Worm (Caenorhabditis elegans) whole organism, late embryonic: ENCODE data around the gene T25B6.5.

ENCODE experiments used
- C08G9.2 ChIP-seq: sonication (generic microtip); optimal IDR thresholded peaks from 2 replicates; lab custom pipeline; 2016; ENCODE audit warnings: mild to moderate bottlenecking, missing genetic modification characterization, moderate library complexity, missing compliant biosample characterization
- C38D4.7 ChIP-seq: fragments of 200-800 bp; sonication (Bioruptor generic); optimal IDR thresholded peaks from 2 replicates; lab custom pipeline; 2018; ENCODE audit warnings: mild to moderate bottlenecking, missing genetic modification characterization, moderate library complexity, missing compliant biosample characterization
- F13H6.1 ChIP-seq: sonication (generic microtip); optimal IDR thresholded peaks from 2 replicates; lab custom pipeline; 2016; ENCODE audit warnings: missing genetic modification characterization, missing compliant biosample characterization
- K02D7.2 ChIP-seq: sonication (generic microtip); optimal IDR thresholded peaks from 2 replicates; lab custom pipeline; 2017; ENCODE audit warnings: mild to moderate bottlenecking, missing genetic modification characterization, missing compliant biosample characterization
- K09A11.1 ChIP-seq: sonication (generic microtip); optimal IDR thresholded peaks from 2 replicates; lab custom pipeline; 2017; ENCODE audit warnings: antibody characterized with exemption, mild to moderate bottlenecking, missing genetic modification characterization, missing compliant biosample characterization; ENCODE audit not compliant: insufficient read depth
- Y22D7AL.16 ChIP-seq: sonication (generic microtip); optimal IDR thresholded peaks from 2 replicates; lab custom pipeline; 2016; ENCODE audit warnings: missing genetic modification characterization, missing compliant biosample characterization
- ahr-1 ChIP-seq: sonication (generic microtip); optimal IDR thresholded peaks from 2 replicates; lab custom pipeline; 2016; ENCODE audit warnings: missing genetic modification characterization, missing compliant biosample characterization
- ama-1 ChIP-seq: fragments of 150-350 bp; optimal IDR thresholded peaks from 2 replicates; lab custom pipeline; 2014
- ceh-18 ChIP-seq: sonication (generic microtip); optimal IDR thresholded peaks from 2 replicates; lab custom pipeline; 2016; ENCODE audit warnings: missing genetic modification characterization, missing compliant biosample characterization
- ceh-30 ChIP-seq: fragments of 150-350 bp; optimal IDR thresholded peaks from 2 replicates; lab custom pipeline; 2014; ENCODE audit warnings: missing biosample characterization, missing genetic modification characterization
- ceh-48 ChIP-seq: sonication (generic microtip); optimal IDR thresholded peaks from 2 replicates; lab custom pipeline; 2016; ENCODE audit warnings: missing genetic modification characterization, inconsistent platforms, missing compliant biosample characterization
- ceh-6 ChIP-seq: fragments of 200-800 bp; sonication (Bioruptor generic); optimal IDR thresholded peaks from 2 replicates; lab custom pipeline; 2018; ENCODE audit warnings: mild to moderate bottlenecking, missing genetic modification characterization, missing compliant biosample characterization
- ceh-9 ChIP-seq: sonication (generic microtip); optimal IDR thresholded peaks from 2 replicates; lab custom pipeline; 2016; ENCODE audit warnings: mild to moderate bottlenecking, missing genetic modification characterization, inconsistent platforms, missing compliant biosample characterization
- che-1 ChIP-seq: sonication (generic microtip); optimal IDR thresholded peaks from 2 replicates; lab custom pipeline; 2016; ENCODE audit warnings: mild to moderate bottlenecking, missing genetic modification characterization, missing compliant biosample characterization
- dmd-4 ChIP-seq: sonication (generic microtip); optimal IDR thresholded peaks from 2 replicates; lab custom pipeline; 2016; ENCODE audit warnings: borderline replicate concordance, missing genetic modification characterization, missing compliant biosample characterization
- dve-1 ChIP-seq: sonication (generic microtip); optimal IDR thresholded peaks from 2 replicates; lab custom pipeline; 2017; ENCODE audit warnings: antibody characterized with exemption, mild to moderate bottlenecking, missing genetic modification characterization, missing compliant biosample characterization
- elt-2 ChIP-seq: sonication (generic microtip); optimal IDR thresholded peaks from 2 replicates; lab custom pipeline; 2016; ENCODE audit warnings: missing genetic modification reagents, missing genetic modification characterization, missing compliant biosample characterization
- elt-4 ChIP-seq: sonication (generic microtip); optimal IDR thresholded peaks from 2 replicates; lab custom pipeline; 2016; ENCODE audit warnings: missing genetic modification characterization, missing compliant biosample characterization
- fax-1 ChIP-seq: sonication (generic microtip); optimal IDR thresholded peaks from 2 replicates; lab custom pipeline; 2016; ENCODE audit warnings: missing genotype, missing genetic modification characterization, missing compliant biosample characterization
- fkh-10 ChIP-seq: fragments of 150-350 bp; optimal IDR thresholded peaks from 2 replicates; lab custom pipeline; 2014; ENCODE audit warnings: missing biosample characterization, missing genetic modification reagents, missing genetic modification characterization
- fkh-6 ChIP-seq: sonication (generic microtip); optimal IDR thresholded peaks from 2 replicates; lab custom pipeline; 2016; ENCODE audit warnings: missing genetic modification characterization, missing compliant biosample characterization
- hlh-15 ChIP-seq: sonication (generic microtip); optimal IDR thresholded peaks from 2 replicates; lab custom pipeline; 2016; ENCODE audit warnings: missing genetic modification characterization, missing compliant biosample characterization
- hlh-30 ChIP-seq: sonication (generic microtip); optimal IDR thresholded peaks from 2 replicates; lab custom pipeline; 2017; ENCODE audit warnings: antibody characterized with exemption, missing genetic modification characterization, missing compliant biosample characterization; ENCODE audit not compliant: insufficient read depth
- hlh-8 ChIP-seq: sonication (generic microtip); optimal IDR thresholded peaks from 2 replicates; lab custom pipeline; 2016; ENCODE audit warnings: missing genotype, missing genetic modification characterization, missing compliant biosample characterization
- lim-6 ChIP-seq: sonication (generic microtip); optimal IDR thresholded peaks from 2 replicates; lab custom pipeline; 2016; ENCODE audit warnings: missing genetic modification characterization, missing compliant biosample characterization
- lin-11 ChIP-seq: fragments of 200-800 bp; sonication (Bioruptor generic); optimal IDR thresholded peaks from 2 replicates; lab custom pipeline; 2018; ENCODE audit warnings: mild to moderate bottlenecking, missing genetic modification characterization, missing compliant biosample characterization
- madf-2 ChIP-seq: sonication (generic microtip); optimal IDR thresholded peaks from 2 replicates; lab custom pipeline; 2017; ENCODE audit warnings: missing genetic modification characterization, missing compliant biosample characterization
- nhr-11 ChIP-seq: fragments of 150-350 bp; optimal IDR thresholded peaks from 2 replicates; lab custom pipeline; 2014; ENCODE audit warnings: missing biosample characterization, missing genetic modification characterization
- nhr-232 ChIP-seq: sonication (generic microtip); optimal IDR thresholded peaks from 2 replicates; lab custom pipeline; 2016; ENCODE audit warnings: missing genetic modification characterization, missing compliant biosample characterization
- npax-4 ChIP-seq: sonication (generic microtip); optimal IDR thresholded peaks from 2 replicates; lab custom pipeline; 2016; ENCODE audit warnings: missing genetic modification characterization, missing compliant biosample characterization
- pag-3 ChIP-seq: sonication (generic microtip); optimal IDR thresholded peaks from 2 replicates; lab custom pipeline; 2016; ENCODE audit warnings: missing compliant biosample characterization, missing genetic modification characterization, borderline replicate concordance
- pat-9 ChIP-seq: fragments of 200-800 bp; sonication (Bioruptor generic); optimal IDR thresholded peaks from 2 replicates; lab custom pipeline; 2018; ENCODE audit warnings: mild to moderate bottlenecking, missing genetic modification characterization, moderate library complexity, missing compliant biosample characterization
- pax-1 ChIP-seq: fragments of 150-350 bp; optimal IDR thresholded peaks from 2 replicates; lab custom pipeline; 2014; ENCODE audit warnings: missing biosample characterization, missing genetic modification characterization
- pha-2 ChIP-seq: sonication (generic microtip); optimal IDR thresholded peaks from 2 replicates; lab custom pipeline; 2017; ENCODE audit warnings: mild to moderate bottlenecking, missing genetic modification characterization, missing compliant biosample characterization
- pha-4 ChIP-seq: fragments of 150-350 bp; optimal IDR thresholded peaks from 2 replicates; lab custom pipeline; 2018; ENCODE audit warnings: missing biosample characterization, missing genetic modification reagents, missing genetic modification characterization
- ref-2 ChIP-seq: sonication (generic microtip); optimal IDR thresholded peaks from 2 replicates; lab custom pipeline; 2016; ENCODE audit warnings: missing genetic modification characterization, missing compliant biosample characterization
- sdc-2 ChIP-seq: sonication (generic microtip); optimal IDR thresholded peaks from 2 replicates; lab custom pipeline; 2016; ENCODE audit warnings: missing genotype, missing genetic modification characterization, missing compliant biosample characterization
- sox-4 ChIP-seq: sonication (generic microtip); optimal IDR thresholded peaks from 2 replicates; lab custom pipeline; 2017; ENCODE audit warnings: mild to moderate bottlenecking, missing genetic modification characterization, inconsistent platforms, missing compliant biosample characterization
- syd-9 ChIP-seq: sonication (generic microtip); optimal IDR thresholded peaks from 2 replicates; lab custom pipeline; 2016; ENCODE audit warnings: mild to moderate bottlenecking, missing genetic modification characterization, moderate library complexity, missing compliant biosample characterization
- tbx-2 ChIP-seq: sonication (generic microtip); optimal IDR thresholded peaks from 2 replicates; lab custom pipeline; 2016; ENCODE audit warnings: missing genetic modification characterization, missing compliant biosample characterization
- unc-86 ChIP-seq: sonication (generic microtip); optimal IDR thresholded peaks from 2 replicates; lab custom pipeline; 2016; ENCODE audit warnings: missing genetic modification characterization, missing compliant biosample characterization
- ztf-16 ChIP-seq: sonication (generic microtip); optimal IDR thresholded peaks from 2 replicates; lab custom pipeline; 2017; ENCODE audit warnings: missing genetic modification characterization, missing compliant biosample characterization

T25B6.5 gene

DNA sequence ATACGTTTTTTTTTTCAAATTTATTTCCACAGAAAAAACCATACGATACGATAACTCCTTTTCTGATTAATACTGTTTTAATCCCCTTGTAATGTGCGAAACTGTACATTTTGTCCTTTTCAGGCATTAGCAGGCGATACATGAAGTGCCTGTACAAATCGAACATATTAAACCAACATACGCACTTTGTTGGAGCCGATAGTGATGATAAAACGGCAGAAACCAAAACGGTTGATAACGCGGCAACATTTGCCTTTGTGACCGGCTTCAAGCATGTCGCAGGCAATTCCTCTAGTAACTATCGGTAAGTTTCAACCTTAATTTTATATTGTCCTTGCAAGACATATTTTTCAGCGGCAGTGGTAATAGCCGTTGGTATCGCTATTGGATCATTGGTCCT, 12.8 kb upstream of the T25B6.5 start, which contains the start of gene nep-22:
Gene nep-22, plus strand, starts transcription at position 245 of the 400 bp plus-strand sequence.
- no peak for TF ChIP-seq madf-2 (tag; lab: Kevin White, UChicago)
- no peak for TF ChIP-seq fax-1 (tag; lab: Kevin White, UChicago)
- TF ChIP-seq K09A11.1 (tag; lab: Kevin White, UChicago), result no peak
- TF ChIP-seq tbx-2 (tag; lab: Kevin White, UChicago), result no peak
- TF ChIP-seq hlh-8 (tag; lab: Kevin White, UChicago), result no peak
- TF ChIP-seq elt-2 (tag; lab: Kevin White, UChicago), result peak; percentile 18
- no peak for TF ChIP-seq C38D4.7 (GFP tag; lab: Kevin White, UChicago)
- no peak for TF ChIP-seq ztf-16
- no peak for TF ChIP-seq dmd-4 (tag; lab: Kevin White, UChicago)
- TF ChIP-seq, all 69 proteins: peak for 1

DNA sequence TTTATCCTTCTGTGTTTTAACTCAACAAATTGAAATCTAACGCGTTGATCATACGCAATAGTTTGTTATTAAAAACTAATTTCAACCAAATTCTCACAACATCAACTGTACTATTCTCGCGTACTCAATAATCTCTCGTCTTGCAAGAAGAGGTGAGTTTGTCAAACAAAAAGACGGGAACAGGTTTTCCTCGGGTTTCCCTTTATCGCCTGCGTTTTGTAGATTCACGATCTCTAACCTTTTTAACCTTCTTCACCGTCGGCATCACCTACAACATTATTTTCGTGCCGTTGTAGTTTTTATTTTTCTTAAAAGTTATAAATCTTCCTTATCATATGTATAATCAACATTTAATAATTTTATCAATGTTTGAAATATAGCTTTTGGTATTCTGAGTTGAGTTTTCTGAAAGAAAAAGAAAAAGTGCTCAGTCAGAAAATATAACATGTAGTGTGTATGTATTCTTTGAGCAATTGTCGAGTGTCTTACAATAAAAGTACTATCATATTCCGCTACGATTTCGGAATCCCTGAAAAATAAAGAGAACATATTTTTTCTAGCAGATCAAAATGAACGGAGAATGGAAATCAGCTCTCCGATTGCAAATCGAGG, 7.5 kb upstream of the T25B6.5 start, which contains the start of gene snf-12:
Gene snf-12, plus strand, starts transcription at position 562 of the 612 bp plus-strand sequence.
- TF ChIP-seq elt-4 (tag; lab: Kevin White, UChicago) (no peak), dmd-4 (tag; lab: Kevin White, UChicago) (no peak), Y22D7AL.16 (no peak), F13H6.1 (tag; lab: Kevin White, UChicago) (no peak), che-1 (tag; lab: Kevin White, UChicago) (no peak), dve-1 (tag; lab: Kevin White, UChicago) (no peak), lin-11 (tag; lab: Kevin White, UChicago) (no peak), sdc-2 (no peak), syd-9 (tag; lab: Kevin White, UChicago) (no peak), pat-9 (tag; lab: Kevin White, UChicago) (no peak), pha-4 (tag; lab: Kevin White, UChicago) (no peak), hlh-15 (tag; lab: Kevin White, UChicago) (no peak), nhr-11 (tag; lab: Kevin White, UChicago) (no peak), C08G9.2 (no peak), tbx-2 (tag; lab: Kevin White, UChicago) (no peak), pha-2 (tag; lab: Kevin White, UChicago) (no peak)
- TF ChIP-seq, all 69 proteins: peak for 0

DNA sequence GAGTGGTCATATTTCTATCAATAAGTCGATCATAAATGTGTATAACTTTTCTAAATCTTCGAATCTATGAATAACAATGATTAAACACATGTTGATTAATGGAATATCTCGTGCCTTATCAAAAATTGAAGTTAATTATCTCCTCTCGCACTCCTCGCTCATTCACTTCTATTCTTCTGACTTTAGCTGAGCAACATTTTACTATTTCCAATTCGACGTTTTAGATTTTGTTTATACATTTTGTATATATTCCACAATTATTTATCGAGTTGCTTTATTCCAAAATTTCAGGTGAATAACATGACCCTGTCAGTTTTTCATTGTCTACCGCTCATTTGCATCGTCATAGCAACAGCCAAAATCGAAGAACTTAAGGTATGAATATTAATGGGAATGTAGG, 5.8 kb upstream of the T25B6.5 start, which contains the start of gene T25B6.3:
Gene T25B6.3, plus strand, starts transcription at position 301 of the 400 bp plus-strand sequence.
- TF ChIP-seq pag-3 (no peak), lim-6 (tag; lab: Kevin White, UChicago) (no peak), ref-2 (tag; lab: Kevin White, UChicago) (no peak), fkh-6 (tag; lab: Kevin White, UChicago) (no peak), ceh-48 (no peak), nhr-232 (no peak), C38D4.7 (GFP tag; lab: Kevin White, UChicago) (no peak), ceh-18 (tag; lab: Kevin White, UChicago) (no peak), ceh-30 (tag; lab: Kevin White, UChicago) (no peak), sox-4 (tag; lab: Kevin White, UChicago) (no peak), hlh-30 (tag; lab: Kevin White, UChicago) (no peak)
- TF ChIP-seq, all 69 proteins: peak for 0

DNA sequence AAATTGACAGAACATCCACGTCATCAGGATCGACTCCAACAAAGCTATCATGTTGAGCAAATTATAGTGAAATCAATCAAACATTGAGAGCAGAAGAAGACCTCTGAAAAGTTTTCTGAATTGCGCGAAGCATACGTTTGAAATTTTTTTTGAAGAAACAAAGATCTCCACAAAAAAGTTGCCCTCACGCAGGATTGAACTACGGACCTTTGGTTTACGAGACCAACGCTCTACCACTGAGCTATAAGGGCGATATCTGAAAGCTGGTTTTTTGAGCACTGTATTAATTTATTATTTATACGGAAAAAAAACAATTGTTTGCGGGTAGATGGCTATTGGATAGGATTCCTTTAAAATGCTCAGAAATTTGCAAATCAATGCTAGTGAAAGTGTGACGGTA, 3.9 kb upstream of the T25B6.5 start:
- TF ChIP-seq K02D7.2 (tag; lab: Kevin White, UChicago) (no peak), npax-4 (tag; lab: Kevin White, UChicago) (no peak), pax-1 (no peak), hlh-30 (tag; lab: Kevin White, UChicago) (no peak), C08G9.2 (no peak), ceh-9 (tag; lab: Kevin White, UChicago) (no peak), unc-86 (no peak), ama-1 (no peak), ahr-1 (tag; lab: Kevin White, UChicago) (no peak), ceh-30 (tag; lab: Kevin White, UChicago) (no peak), ceh-6 (GFP tag; lab: Kevin White, UChicago) (no peak), fkh-10 (no peak), tbx-2 (tag; lab: Kevin White, UChicago) (no peak)
- TF ChIP-seq, all 69 proteins: peak for 0
